Fruit fly (Drosophila melanogaster) whole organism, embryonic: Measurements from ENCODE around the gene Exo70.
A peak's percentile ranks its signal among the peaks of the same experiment; 100 is the strongest.

ENCODE experiments used
- Antp ChIP-seq: fragments of 200-800 bp; sonication (Bioruptor generic); optimal IDR thresholded peaks from 3 replicates; lab custom pipeline; 2016; ENCODE audit warnings: missing biosample characterization, missing genetic modification characterization
- Blimp-1 ChIP-seq: fragments of 200-800 bp; sonication (Bioruptor generic); optimal IDR thresholded peaks from 3 replicates; lab custom pipeline; 2018; ENCODE audit warnings: missing biosample characterization, missing genetic modification characterization, mild to moderate bottlenecking, moderate library complexity, missing genetic modification reagents
- CG10462 ChIP-seq: fragments of 200-800 bp; sonication (Bioruptor generic); optimal IDR thresholded peaks from 2 replicates; lab custom pipeline; 2016; ENCODE audit warnings: missing biosample characterization, missing genetic modification characterization
- CG10979 ChIP-seq: fragments of 200-800 bp; sonication (Bioruptor generic); optimal IDR thresholded peaks from 2 replicates; lab custom pipeline; 2018; ENCODE audit warnings: missing biosample characterization, mild to moderate bottlenecking, missing genetic modification characterization, moderate library complexity
- CG11093 ChIP-seq: fragments of 200-800 bp; sonication (Bioruptor generic); IDR thresholded peaks from 3 replicates; pipeline ENCODE4 v1.3.6; 2022; ENCODE audit warnings: missing biosample characterization, missing genetic modification characterization
- CG12391 ChIP-seq: fragments of 200-800 bp; sonication (Bioruptor generic); optimal IDR thresholded peaks from 3 replicates; lab custom pipeline; 2018; ENCODE audit warnings: missing biosample characterization, mild to moderate bottlenecking, missing genetic modification characterization, moderate library complexity
- CG12744 ChIP-seq: fragments of 200-800 bp; sonication (Bioruptor generic); optimal IDR thresholded peaks from 2 replicates; lab custom pipeline; 2016; ENCODE audit warnings: missing biosample characterization, missing genetic modification characterization
- CG1529 ChIP-seq: fragments of 200-800 bp; sonication (Bioruptor generic); optimal IDR thresholded peaks from 3 replicates; lab custom pipeline; 2018; ENCODE audit warnings: missing biosample characterization, missing genetic modification characterization
- CG15601 ChIP-seq: fragments of 200-800 bp; sonication (Bioruptor generic); optimal IDR thresholded peaks from 3 replicates; lab custom pipeline; 2019; ENCODE audit warnings: missing biosample characterization, mild to moderate bottlenecking, missing genetic modification characterization, moderate library complexity
- CG17359 ChIP-seq: fragments of 200-800 bp; sonication (Bioruptor generic); optimal IDR thresholded peaks from 3 replicates; lab custom pipeline; 2018; ENCODE audit warnings: missing biosample characterization, mild to moderate bottlenecking, missing genetic modification characterization, moderate library complexity
- CG17802 ChIP-seq: fragments of 200-800 bp; sonication (Bioruptor generic); optimal IDR thresholded peaks from 2 replicates; lab custom pipeline; 2018; ENCODE audit warnings: missing biosample characterization, mild to moderate bottlenecking, missing genetic modification characterization, moderate library complexity
- CG2712 ChIP-seq: fragments of 200-800 bp; optimal IDR thresholded peaks from 3 replicates; lab custom pipeline; 2019; ENCODE audit warnings: missing biosample characterization, mild to moderate bottlenecking, missing genetic modification characterization, moderate library complexity
- CG6689 ChIP-seq: fragments of 200-800 bp; sonication (Bioruptor generic); IDR thresholded peaks from 2 replicates; pipeline ENCODE4 v1.3.6; 2022; ENCODE audit warnings: missing biosample characterization, missing genetic modification characterization
- CG8388 ChIP-seq: fragments of 200-800 bp; sonication (Bioruptor generic); optimal IDR thresholded peaks from 2 replicates; lab custom pipeline; 2019; ENCODE audit warnings: missing biosample characterization, mild to moderate bottlenecking, missing genetic modification characterization, moderate library complexity
- CG8944 ChIP-seq: fragments of 200-800 bp; sonication (Bioruptor generic); optimal IDR thresholded peaks from 3 replicates; lab custom pipeline; 2016; ENCODE audit warnings: missing biosample characterization, missing genetic modification characterization
- CrebB ChIP-seq: fragments of 200-800 bp; sonication (Bioruptor generic); optimal IDR thresholded peaks from 3 replicates; lab custom pipeline; 2018; ENCODE audit warnings: missing biosample characterization, mild to moderate bottlenecking, missing genetic modification characterization
- Deaf1 ChIP-seq: fragments of 200-800 bp; optimal IDR thresholded peaks from 3 replicates; lab custom pipeline; 2019; ENCODE audit warnings: missing biosample characterization, mild to moderate bottlenecking, missing genetic modification characterization, moderate library complexity
- Dip2 ChIP-seq: fragments of 200-800 bp; sonication (Bioruptor generic); IDR thresholded peaks from 2 replicates; pipeline ENCODE4 v1.3.6; 2022; ENCODE audit warnings: missing biosample characterization, missing genetic modification characterization
- Gug ChIP-seq: fragments of 200-800 bp; sonication (Bioruptor generic); IDR thresholded peaks from 4 replicates; pipeline ENCODE4 v1.3.6; 2022; ENCODE audit warnings: missing biosample characterization, missing genetic modification characterization
- HLH3B ChIP-seq: fragments of 200-800 bp; sonication (Bioruptor generic); IDR thresholded peaks from 2 replicates; pipeline ENCODE4 v1.3.6; 2022; ENCODE audit warnings: missing biosample characterization, missing genetic modification characterization
- Hr51 ChIP-seq, 2 experiments: fragments of 200-800 bp; sonication (Bioruptor generic); optimal IDR thresholded peaks; 2 replicates in 1 of 2; 3 replicates in 1 of 2; lab custom pipeline; 2016 to 2018; ENCODE audit warnings: missing biosample characterization in 2 of 2, missing genetic modification characterization in 2 of 2, mild to moderate bottlenecking in 1 of 2, moderate library complexity in 1 of 2
- Nf-YC ChIP-seq: fragments of 200-800 bp; optimal IDR thresholded peaks from 3 replicates; lab custom pipeline; 2019; ENCODE audit warnings: missing biosample characterization, mild to moderate bottlenecking, missing genetic modification characterization, moderate library complexity
- Oli ChIP-seq: fragments of 200-800 bp; sonication (Bioruptor generic); optimal IDR thresholded peaks from 2 replicates; lab custom pipeline; 2018; ENCODE audit warnings: missing biosample characterization, mild to moderate bottlenecking, missing genetic modification characterization, moderate library complexity
- Ssrp ChIP-seq: fragments of 200-800 bp; sonication (Bioruptor generic); optimal IDR thresholded peaks from 2 replicates; lab custom pipeline; 2018; ENCODE audit warnings: missing biosample characterization, mild to moderate bottlenecking, missing genetic modification characterization, moderate library complexity
- ato ChIP-seq: fragments of 200-800 bp; sonication (Bioruptor generic); IDR thresholded peaks from 2 replicates; pipeline ENCODE4 v1.3.6; 2022; ENCODE audit warnings: missing biosample characterization, missing genetic modification characterization; ENCODE audit not compliant: partially characterized antibody
- bcd ChIP-seq: fragments of 200-800 bp; sonication (Bioruptor generic); optimal IDR thresholded peaks from 2 replicates; lab custom pipeline; 2017; ENCODE audit warnings: missing biosample characterization, mild to moderate bottlenecking, missing genetic modification characterization
- bigmax ChIP-seq: fragments of 200-800 bp; sonication (Bioruptor generic); optimal IDR thresholded peaks from 2 replicates; lab custom pipeline; 2018; ENCODE audit warnings: missing biosample characterization, mild to moderate bottlenecking, missing genetic modification characterization
- chif ChIP-seq, 2 experiments: fragments of 200-800 bp; sonication (Bioruptor generic); optimal IDR thresholded peaks; 3 replicates each; lab custom pipeline; 2016; ENCODE audit warnings: missing biosample characterization in 2 of 2, missing genetic modification characterization in 2 of 2
- dmrt99B ChIP-seq: fragments of 200-800 bp; sonication (Bioruptor generic); optimal IDR thresholded peaks from 2 replicates; lab custom pipeline; 2018; ENCODE audit warnings: missing biosample characterization, mild to moderate bottlenecking, missing genetic modification characterization, moderate library complexity
- dpn ChIP-seq, 2 experiments: fragments of 200-800 bp; sonication (Bioruptor generic); optimal IDR thresholded peaks; 3 replicates each; lab custom pipeline; 2016; ENCODE audit warnings: missing biosample characterization in 2 of 2, missing genetic modification characterization in 2 of 2
- fd96Cb ChIP-seq: fragments of 200-800 bp; sonication (Bioruptor generic); optimal IDR thresholded peaks from 2 replicates; lab custom pipeline; 2018; ENCODE audit warnings: missing biosample characterization, mild to moderate bottlenecking, missing genetic modification characterization, moderate library complexity
- gsb-n ChIP-seq: fragments of 200-800 bp; sonication (Bioruptor generic); optimal IDR thresholded peaks from 3 replicates; lab custom pipeline; 2018; ENCODE audit warnings: missing biosample characterization, mild to moderate bottlenecking, missing genetic modification characterization
- jing ChIP-seq: fragments of 200-800 bp; sonication (Bioruptor generic); optimal IDR thresholded peaks from 2 replicates; lab custom pipeline; 2018; ENCODE audit warnings: missing biosample characterization, mild to moderate bottlenecking, missing genetic modification characterization
- knrl ChIP-seq: fragments of 200-800 bp; sonication (Bioruptor generic); IDR thresholded peaks from 3 replicates; pipeline ENCODE4 v1.3.6; 2022; ENCODE audit warnings: missing biosample characterization, missing genetic modification characterization; ENCODE audit not compliant: partially characterized antibody
- nmo ChIP-seq: fragments of 200-800 bp; sonication (Bioruptor generic); optimal IDR thresholded peaks from 2 replicates; lab custom pipeline; 2018; ENCODE audit warnings: missing biosample characterization, mild to moderate bottlenecking, missing genetic modification characterization, moderate library complexity
- onecut ChIP-seq: fragments of 200-800 bp; sonication (Bioruptor generic); IDR thresholded peaks from 2 replicates; pipeline ENCODE4 v1.3.6; 2022; ENCODE audit warnings: missing biosample characterization, missing genetic modification characterization
- org-1 ChIP-seq: fragments of 200-800 bp; sonication (Bioruptor generic); optimal IDR thresholded peaks from 2 replicates; lab custom pipeline; 2017; ENCODE audit warnings: missing biosample characterization, missing genetic modification characterization
- phol ChIP-seq: fragments of 200-800 bp; sonication (Bioruptor generic); optimal IDR thresholded peaks from 3 replicates; lab custom pipeline; 2018; ENCODE audit warnings: missing biosample characterization, mild to moderate bottlenecking, missing genetic modification characterization, moderate library complexity
- pnt ChIP-seq: fragments of 200-800 bp; sonication (Bioruptor generic); optimal IDR thresholded peaks from 3 replicates; lab custom pipeline; 2016; ENCODE audit warnings: missing biosample characterization, missing genetic modification characterization
- prd ChIP-seq, 3 experiments: fragments of >200 bp in 2 of 3; fragments of 200-800 bp in 1 of 3; sonication (Bioruptor generic) in 1 of 3; optimal IDR thresholded peaks in 2 of 3; IDR thresholded peaks in 1 of 3; 2 replicates in 2 of 3; 3 replicates in 1 of 3; pipeline versions ENCODE4 v1.3.6 to Lab custom; 2017 to 2022; ENCODE audit warnings: missing biosample characterization in 1 of 3, missing genetic modification characterization in 1 of 3
- pum ChIP-seq: fragments of 200-800 bp; sonication (Bioruptor generic); optimal IDR thresholded peaks from 2 replicates; lab custom pipeline; 2016; ENCODE audit warnings: missing biosample characterization, missing genetic modification characterization
- row ChIP-seq: fragments of 200-800 bp; sonication (Bioruptor generic); IDR thresholded peaks from 3 replicates; pipeline ENCODE4 v1.3.6; 2022; ENCODE audit warnings: missing biosample characterization, missing genetic modification characterization
- sens ChIP-seq: fragments of 200-800 bp; sonication (Bioruptor generic); peaks from one replicate; lab custom pipeline; 2016; ENCODE audit warnings: missing biosample characterization, missing genetic modification characterization
- sisA ChIP-seq: fragments of 200-800 bp; sonication (Bioruptor generic); IDR thresholded peaks from 2 replicates; pipeline ENCODE4 v1.3.6; 2022; ENCODE audit warnings: missing biosample characterization, missing genetic modification characterization
- slbo ChIP-seq: fragments of 200-800 bp; sonication (Bioruptor generic); IDR thresholded peaks from 2 replicates; pipeline ENCODE4 v1.3.6; 2022; ENCODE audit warnings: missing biosample characterization, missing genetic modification characterization
- stc ChIP-seq: fragments of 200-800 bp; sonication (Bioruptor generic); IDR thresholded peaks from 2 replicates; pipeline ENCODE4 v1.3.6; 2022; ENCODE audit warnings: missing biosample characterization, missing genetic modification characterization
- tup ChIP-seq: fragments of 200-800 bp; sonication (Bioruptor generic); optimal IDR thresholded peaks from 2 replicates; lab custom pipeline; 2016; ENCODE audit warnings: missing biosample characterization, mild to moderate bottlenecking, missing genetic modification characterization, moderate library complexity
- zen ChIP-seq: fragments of 200-800 bp; sonication (Bioruptor generic); optimal IDR thresholded peaks from 3 replicates; lab custom pipeline; 2018; ENCODE audit warnings: missing biosample characterization, mild to moderate bottlenecking, missing genetic modification characterization, moderate library complexity
- zfh1 ChIP-seq: fragments of 200-800 bp; sonication (Bioruptor generic); IDR thresholded peaks from 3 replicates; pipeline ENCODE4 v1.3.6; 2022; ENCODE audit warnings: missing biosample characterization, missing genetic modification characterization

The Exo70 gene

dm6 chr3L:8418984-8419383 lies 7.3 kb downstream of the Exo70 start (continued):
- TF ChIP-seq Nf-YC (tag; lab: Kevin White, UChicago) (no peak), Ssrp (tag; lab: Kevin White, UChicago) (peak; percentile 29), HLH3B (GFP tag; lab: Robert Waterston, UW) (peak; percentile 39; the same call in 1 of the 2 replicates), prd (optimal IDR thresholded peaks at IDR 0.05; lab: Kevin White, UChicago) (no peak), prd (GFP tag; IDR thresholded peaks at IDR 0.05; lab: Robert Waterston, UW) (peak; percentile 53; the same call in 2 of the 3 replicates), CG12391 (tag; lab: Kevin White, UChicago) (no peak), phol (tag; lab: Kevin White, UChicago) (peak; percentile 33), knrl (GFP tag; lab: Robert Waterston, UW) (no peak), CG12744 (no peak), zfh1 (GFP tag; lab: Robert Waterston, UW) (peak; percentile 64; the same call in 1 of the 3 replicates), CG6689 (GFP tag; lab: Robert Waterston, UW) (peak; percentile 19; the same call in 1 of the 2 replicates), nmo (peak; percentile 42), pum (GFP tag; lab: Kevin White, UChicago) (peak; percentile 17), jing (GFP tag; lab: Kevin White, UChicago) (no peak), sisA (0 out of 2 replicates have a peak, but pooled peaks have one; percentile 19), dpn (GFP tag; optimal IDR thresholded peaks at IDR 0.05; lab: Kevin White, UChicago) (peak in 1 of 2 experiments; percentile 18), Hr51 (GFP tag; optimal IDR thresholded peaks at IDR 0.05; lab: Kevin White, UChicago) (no peak), pnt (peak; percentile 10), gsb-n (tag; lab: Kevin White, UChicago) (no peak), CG15601 (tag; lab: Kevin White, UChicago) (no peak), stc (0 out of 2 replicates have a peak, but pooled peaks have one; percentile 17), org-1 (GFP tag; lab: Kevin White, UChicago) (peak; percentile 7), dmrt99B (tag; lab: Kevin White, UChicago) (no peak), CrebB (no peak), chif (GFP tag; optimal IDR thresholded peaks at IDR 0.05; lab: Kevin White, UChicago) (no peak), row (GFP tag; lab: Robert Waterston, UW) (0 out of 3 replicates have a peak, but pooled peaks have one; percentile 22), CG10462 (GFP tag; lab: Kevin White, UChicago) (no peak), CG8388 (GFP tag; lab: Kevin White, UChicago) (peak; percentile 9), slbo (0 out of 2 replicates have a peak, but pooled peaks have one; percentile 20), sens (GFP tag; lab: Kevin White, UChicago) (peak; percentile 80), CG17359 (tag; lab: Kevin White, UChicago) (peak; percentile 37), CG2712 (tag; lab: Kevin White, UChicago) (peak; percentile 32), bigmax (GFP tag; lab: Kevin White, UChicago) (no peak), CG8944 (GFP tag; lab: Kevin White, UChicago) (peak; percentile 18), bcd (peak; percentile 16), Antp (GFP tag; lab: Kevin White, UChicago) (peak; percentile 51), zen (tag; lab: Kevin White, UChicago) (no peak), Oli (tag; lab: Kevin White, UChicago) (peak; percentile 16), CG10979 (peak; percentile 29), fd96Cb (tag; lab: Kevin White, UChicago) (peak; percentile 43), CG11093 (no peak), Blimp-1 (GFP tag; lab: Kevin White, UChicago) (peak; percentile 47), Deaf1 (tag; lab: Kevin White, UChicago) (no peak), Gug (peak; percentile 35; the same call in 1 of the 4 replicates), Dip2 (GFP tag; lab: Robert Waterston, UW) (no peak), CG1529 (peak; percentile 2), ato (GFP tag; lab: Robert Waterston, UW) (no peak), onecut (GFP tag; lab: Robert Waterston, UW) (no peak), CG17802 (tag; lab: Kevin White, UChicago) (no peak), tup (GFP tag; lab: Kevin White, UChicago) (no peak)
